Worm (Caenorhabditis elegans) whole organism, mixed stage, embryonic: ENCODE data around the gene ccnk-1.

Source experiments
- blmp-1 ChIP-seq: fragments of 150-350 bp; optimal IDR thresholded peaks from 2 replicates; lab custom pipeline; 2014; ENCODE audit warnings: missing biosample characterization, missing genetic modification characterization
- ceh-39 ChIP-seq: fragments of 150-350 bp; optimal IDR thresholded peaks from 2 replicates; lab custom pipeline; 2014; ENCODE audit warnings: missing biosample characterization, missing genetic modification characterization
- ceh-43 ChIP-seq: fragments of 200-800 bp; sonication (Bioruptor generic); optimal IDR thresholded peaks from 2 replicates; lab custom pipeline; 2018; ENCODE audit warnings: mild to moderate bottlenecking, missing genetic modification characterization, moderate library complexity, missing compliant biosample characterization
- lin-13 ChIP-seq: fragments of 150-350 bp; optimal IDR thresholded peaks from 2 replicates; lab custom pipeline; 2014; ENCODE audit warnings: missing biosample characterization, missing genetic modification characterization
- mep-1 ChIP-seq: fragments of 150-350 bp; optimal IDR thresholded peaks from 2 replicates; lab custom pipeline; 2017; ENCODE audit warnings: missing biosample characterization, missing genetic modification reagents, missing genetic modification characterization, inconsistent platforms
- pha-4 ChIP-seq: fragments of 150-350 bp; optimal IDR thresholded peaks from 2 replicates; lab custom pipeline; 2018; ENCODE audit warnings: missing biosample characterization, missing genetic modification reagents, missing genetic modification characterization
- snpc-4 ChIP-seq: fragments of 150-350 bp; optimal IDR thresholded peaks from 2 replicates; lab custom pipeline; 2014; ENCODE audit warnings: missing biosample characterization, missing genetic modification characterization
- unc-39 ChIP-seq: fragments of 150-350 bp; optimal IDR thresholded peaks from 2 replicates; lab custom pipeline; 2014; ENCODE audit warnings: missing biosample characterization, missing genetic modification characterization

DNA sequence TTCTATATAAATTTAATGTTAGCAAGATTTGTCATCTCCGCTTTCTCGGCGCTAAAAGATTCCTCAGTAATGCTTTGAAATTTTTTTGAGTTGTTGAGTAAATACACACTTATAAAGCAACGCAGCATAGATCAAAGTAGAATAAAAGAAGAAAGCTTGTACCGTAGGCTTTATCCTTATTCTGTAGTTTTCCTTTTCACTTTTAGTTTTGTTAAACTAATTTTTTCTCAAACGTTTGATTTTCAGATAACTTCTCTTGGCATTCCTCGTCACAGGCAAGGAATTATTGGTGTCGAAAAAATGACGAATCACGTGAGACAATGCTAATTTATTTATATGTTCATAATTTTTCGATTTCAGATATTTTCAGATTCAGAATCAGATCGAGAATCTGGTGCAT lies 49.8 kb upstream of the ccnk-1 start, which contains the start of gene C53A5.11:
- no peak for TF ChIP-seq mep-1 (tag; lab: Kevin White, UChicago)
- no peak for TF ChIP-seq pha-4 (tag; lab: Kevin White, UChicago)
- no peak for TF ChIP-seq snpc-4 (tag; lab: Kevin White, UChicago)
- no peak for TF ChIP-seq blmp-1 (tag; lab: Kevin White, UChicago)
- no peak for TF ChIP-seq ceh-39 (tag; lab: Kevin White, UChicago)
- no peak for TF ChIP-seq unc-39 (tag; lab: Kevin White, UChicago)
- TF ChIP-seq lin-13 (tag; lab: Kevin White, UChicago): no peak
- no peak for TF ChIP-seq ceh-43 (GFP tag; lab: Kevin White, UChicago)
